Worm (Caenorhabditis elegans): Measurements from ENCODE around the gene fut-6.

DNA sequence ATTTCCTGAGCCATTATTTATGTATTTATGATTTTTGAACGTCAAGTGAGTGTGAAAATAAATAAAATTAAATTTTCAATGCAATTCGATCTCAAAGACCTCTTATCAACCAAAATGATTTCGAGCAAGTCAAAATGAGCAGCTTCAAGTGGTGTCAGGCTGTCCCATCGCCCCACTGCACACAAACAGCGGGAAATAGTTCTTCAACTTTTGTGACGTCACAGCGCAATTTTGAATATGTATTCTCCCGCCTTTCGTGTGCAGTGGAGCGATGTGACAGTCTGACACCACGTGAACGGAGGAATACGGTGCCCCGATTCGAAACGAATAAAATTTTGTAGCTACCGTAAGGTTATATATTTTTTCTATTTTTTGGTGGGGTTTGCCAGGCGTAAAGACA is 17.9 kb upstream of the fut-6 start:
- TF ChIP-seq med-1 (GFP tag; optimal IDR thresholded peaks at IDR 0.05; ENCODE audit: insufficient read depth) (no peak), flt-1 (GFP tag; IDR thresholded peaks at IDR 0.05) (no peak)
